Worm (Caenorhabditis elegans) whole organism, mixed stage, embryonic: Measurements from ENCODE around the gene toe-1.

ENCODE experiments used
- M03D4.4 ChIP-seq: sonication (generic microtip); optimal IDR thresholded peaks from 2 replicates; lab custom pipeline; 2017; ENCODE audit warnings: mild to moderate bottlenecking, missing genetic modification characterization, missing compliant biosample characterization
- bed-3 ChIP-seq: fragments of 200-800 bp; sonication (Bioruptor generic); optimal IDR thresholded peaks from 3 replicates; lab custom pipeline; 2018; ENCODE audit warnings: mild to moderate bottlenecking, missing genetic modification characterization, moderate library complexity, missing compliant biosample characterization
- blmp-1 ChIP-seq: fragments of 150-350 bp; optimal IDR thresholded peaks from 2 replicates; lab custom pipeline; 2014; ENCODE audit warnings: missing biosample characterization, missing genetic modification characterization
- ceh-43 ChIP-seq: fragments of 200-800 bp; sonication (Bioruptor generic); optimal IDR thresholded peaks from 2 replicates; lab custom pipeline; 2018; ENCODE audit warnings: mild to moderate bottlenecking, missing genetic modification characterization, moderate library complexity, missing compliant biosample characterization
- ceh-83 ChIP-seq: fragments of 200-800 bp; sonication (Bioruptor generic); optimal IDR thresholded peaks from 2 replicates; lab custom pipeline; 2018; ENCODE audit warnings: mild to moderate bottlenecking, missing genetic modification characterization, missing compliant biosample characterization
- ces-1 ChIP-seq: fragments of 150-350 bp; optimal IDR thresholded peaks from 2 replicates; lab custom pipeline; 2014; ENCODE audit warnings: missing biosample characterization, missing genetic modification reagents, missing genetic modification characterization
- drap-1 ChIP-seq: fragments of 200-800 bp; sonication (Bioruptor generic); optimal IDR thresholded peaks from 3 replicates; lab custom pipeline; 2018; ENCODE audit warnings: mild to moderate bottlenecking, missing genetic modification characterization, missing compliant biosample characterization
- elt-1 ChIP-seq: sonication (generic microtip); optimal IDR thresholded peaks from 2 replicates; lab custom pipeline; 2017; ENCODE audit warnings: missing genetic modification characterization, mild to moderate bottlenecking, missing compliant biosample characterization, antibody characterized with exemption, moderate library complexity, borderline replicate concordance; ENCODE audit not compliant: insufficient read depth
- flh-1 ChIP-seq: fragments of 200-800 bp; sonication (Bioruptor generic); optimal IDR thresholded peaks from 2 replicates; lab custom pipeline; 2018; ENCODE audit warnings: mild to moderate bottlenecking, missing genetic modification characterization, moderate library complexity, missing compliant biosample characterization
- ham-2 ChIP-seq: fragments of 200-800 bp; sonication (Bioruptor generic); optimal IDR thresholded peaks from 2 replicates; lab custom pipeline; 2018; ENCODE audit warnings: mild to moderate bottlenecking, missing genetic modification characterization, missing compliant biosample characterization
- hlh-1 ChIP-seq: fragments of 150-350 bp; optimal IDR thresholded peaks from 2 replicates; lab custom pipeline; 2014; ENCODE audit warnings: missing biosample characterization, missing genetic modification reagents, missing genetic modification characterization
- lin-13 ChIP-seq: fragments of 150-350 bp; optimal IDR thresholded peaks from 2 replicates; lab custom pipeline; 2014; ENCODE audit warnings: missing biosample characterization, missing genetic modification characterization
- lin-32 ChIP-seq: fragments of 200-800 bp; sonication (Bioruptor generic); optimal IDR thresholded peaks from 2 replicates; lab custom pipeline; 2018; ENCODE audit warnings: mild to moderate bottlenecking, missing genetic modification characterization, missing compliant biosample characterization
- lsy-2 ChIP-seq: fragments of 150-350 bp; optimal IDR thresholded peaks from 2 replicates; lab custom pipeline; 2014; ENCODE audit warnings: missing biosample characterization, missing genetic modification characterization
- mab-5 ChIP-seq: fragments of 150-350 bp; optimal IDR thresholded peaks from 2 replicates; lab custom pipeline; 2014; ENCODE audit warnings: missing biosample characterization, missing genetic modification characterization
- mep-1 ChIP-seq: fragments of 150-350 bp; optimal IDR thresholded peaks from 2 replicates; lab custom pipeline; 2017; ENCODE audit warnings: missing biosample characterization, missing genetic modification reagents, missing genetic modification characterization, inconsistent platforms
- mls-2 ChIP-seq: sonication (generic microtip); optimal IDR thresholded peaks from 2 replicates; lab custom pipeline; 2016; ENCODE audit warnings: mild to moderate bottlenecking, missing genetic modification characterization, moderate library complexity, missing compliant biosample characterization
- nhr-2 ChIP-seq: fragments of 150-350 bp; optimal IDR thresholded peaks from 2 replicates; lab custom pipeline; 2014; ENCODE audit warnings: missing biosample characterization, missing genetic modification characterization
- nhr-237 ChIP-seq: fragments of 150-350 bp; optimal IDR thresholded peaks from 2 replicates; lab custom pipeline; 2014; ENCODE audit warnings: missing biosample characterization, missing genetic modification characterization
- nhr-28 ChIP-seq: fragments of 150-350 bp; optimal IDR thresholded peaks from 2 replicates; lab custom pipeline; 2014; ENCODE audit warnings: missing biosample characterization, missing genetic modification characterization
- nhr-76 ChIP-seq: sonication (generic microtip); optimal IDR thresholded peaks from 2 replicates; lab custom pipeline; 2017; ENCODE audit warnings: missing biosample characterization, missing genetic modification characterization
- pha-4 ChIP-seq: fragments of 150-350 bp; optimal IDR thresholded peaks from 2 replicates; lab custom pipeline; 2018; ENCODE audit warnings: missing biosample characterization, missing genetic modification reagents, missing genetic modification characterization
- sem-2 ChIP-seq: fragments of 200-800 bp; sonication (Bioruptor generic); optimal IDR thresholded peaks from 2 replicates; lab custom pipeline; 2018; ENCODE audit warnings: mild to moderate bottlenecking, missing genetic modification characterization, missing compliant biosample characterization
- snpc-4 ChIP-seq: fragments of 150-350 bp; optimal IDR thresholded peaks from 2 replicates; lab custom pipeline; 2014; ENCODE audit warnings: missing biosample characterization, missing genetic modification characterization
- tbx-8 ChIP-seq: fragments of 200-800 bp; sonication (Bioruptor generic); optimal IDR thresholded peaks from 2 replicates; lab custom pipeline; 2018; ENCODE audit warnings: mild to moderate bottlenecking, missing genetic modification characterization, moderate library complexity, missing compliant biosample characterization
- unc-39 ChIP-seq: fragments of 150-350 bp; optimal IDR thresholded peaks from 2 replicates; lab custom pipeline; 2014; ENCODE audit warnings: missing biosample characterization, missing genetic modification characterization
- unc-62 ChIP-seq: fragments of 150-350 bp; optimal IDR thresholded peaks from 2 replicates; lab custom pipeline; 2014; ENCODE audit warnings: missing biosample characterization, missing genetic modification reagents, missing genetic modification characterization
- ztf-11 ChIP-seq: fragments of 150-350 bp; optimal IDR thresholded peaks from 2 replicates; lab custom pipeline; 2014; ENCODE audit warnings: missing biosample characterization, missing genetic modification characterization

The toe-1 gene

DNA sequence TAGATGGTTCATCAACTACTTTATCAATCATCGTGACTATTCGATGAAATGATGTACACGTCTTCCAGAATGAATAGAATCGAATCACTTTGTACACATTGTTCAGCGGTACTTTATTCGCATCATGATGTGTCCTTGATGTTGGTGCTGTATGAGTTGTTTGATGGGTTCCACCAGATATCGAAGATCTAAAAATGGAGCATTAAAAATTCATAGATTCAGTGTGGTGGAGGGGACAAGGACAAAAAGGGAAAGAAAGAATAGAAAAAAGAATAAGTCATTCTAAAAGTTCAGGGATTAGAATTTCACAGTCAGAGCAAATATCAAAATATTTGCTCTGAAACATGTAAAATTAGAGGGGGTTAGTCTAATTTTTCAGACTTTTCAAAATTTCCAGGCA lies 19.8 kb downstream of the toe-1 start:
- TF ChIP-seq M03D4.4 (tag; lab: Kevin White, UChicago) (no peak), lsy-2 (tag; lab: Kevin White, UChicago) (no peak), hlh-1 (tag; lab: Kevin White, UChicago) (no peak), unc-62 (GFP tag; lab: Kevin White, UChicago) (no peak), snpc-4 (tag; lab: Kevin White, UChicago) (no peak), flh-1 (GFP tag; lab: Kevin White, UChicago) (no peak), lin-13 (tag; lab: Kevin White, UChicago) (no peak), tbx-8 (no peak), mab-5 (tag; lab: Kevin White, UChicago) (no peak), drap-1 (GFP tag; lab: Kevin White, UChicago) (no peak), nhr-237 (tag; lab: Kevin White, UChicago) (no peak), bed-3 (no peak)
- TF ChIP-seq, all 35 proteins: peak for 0

DNA sequence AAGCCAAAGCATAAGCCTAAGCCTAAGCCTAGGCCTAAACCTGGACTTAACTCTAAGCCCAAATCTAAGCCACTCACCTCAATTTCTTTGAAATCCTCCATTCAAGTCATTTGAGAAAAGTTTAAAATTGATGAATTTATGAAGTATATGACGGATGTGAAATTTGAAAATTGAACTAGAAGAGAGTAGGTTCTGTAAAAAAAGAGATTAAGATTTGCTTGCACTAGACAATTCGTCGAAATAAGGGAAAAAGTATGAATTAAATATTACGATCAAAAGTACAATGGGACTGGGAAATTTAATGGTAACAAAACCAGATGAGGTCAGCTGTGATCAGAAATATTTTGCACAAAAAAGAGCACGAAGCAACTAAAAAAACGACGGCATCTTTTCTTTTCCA lies 28.1 kb downstream of the toe-1 start, which contains the start of gene twk-2:
Gene twk-2, minus strand, starts transcription at position 101 of the 400 bp plus-strand sequence.
- TF ChIP-seq pha-4 (tag; lab: Kevin White, UChicago) (no peak), snpc-4 (tag; lab: Kevin White, UChicago) (no peak), nhr-237 (tag; lab: Kevin White, UChicago) (no peak), mep-1 (no peak)
- TF ChIP-seq, all 35 proteins: peak for 0

DNA sequence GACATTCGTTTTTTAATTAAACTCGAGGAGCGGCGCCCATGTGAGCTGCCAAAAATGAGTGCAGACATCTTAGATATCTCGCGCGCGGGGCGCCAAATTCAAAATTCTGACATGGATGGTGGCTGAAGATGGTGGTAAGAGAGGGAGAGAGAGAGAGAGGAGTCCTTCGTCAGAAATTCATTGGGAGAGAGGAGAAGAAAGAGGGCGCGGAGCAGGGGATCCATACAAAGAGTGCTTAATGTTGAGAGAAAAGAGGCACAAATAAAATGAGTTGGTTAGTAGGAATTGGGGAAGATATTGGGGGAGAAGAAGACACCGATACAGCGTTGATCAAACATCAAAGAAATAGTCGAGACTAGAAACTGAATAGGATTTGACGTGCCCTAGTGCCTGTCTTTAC lies 28.5 kb downstream of the toe-1 start:
- TF ChIP-seq ces-1 (peak; percentile 55), unc-62 (GFP tag; lab: Kevin White, UChicago) (no peak)

DNA sequence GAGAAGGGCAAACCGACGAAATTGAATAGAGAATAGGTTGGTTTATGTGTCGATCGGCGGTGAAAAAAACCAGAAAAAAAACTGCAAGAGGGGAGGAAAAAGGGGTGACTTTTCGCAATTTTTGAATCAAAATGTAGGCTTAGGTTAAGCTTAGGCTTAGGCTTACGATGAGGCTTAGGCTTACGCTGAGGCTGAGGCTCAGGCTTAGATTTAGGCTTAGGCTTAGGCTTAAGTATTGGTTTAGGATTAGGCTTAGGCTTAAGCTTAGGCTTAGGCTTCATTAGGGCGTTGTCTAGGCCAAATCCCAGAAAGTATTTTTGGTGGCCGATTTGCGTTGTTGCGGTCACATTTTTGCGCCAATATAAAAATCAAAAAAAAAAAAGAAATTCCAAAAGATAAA lies 29.9 kb downstream of the toe-1 start:
- no peak for TF ChIP-seq lin-13 (tag; lab: Kevin White, UChicago)
- no peak for TF ChIP-seq sem-2
- TF ChIP-seq mls-2 (tag; lab: Kevin White, UChicago) = no peak
- TF ChIP-seq ceh-83 = no peak
- TF ChIP-seq mep-1 = no peak
- TF ChIP-seq nhr-76 (tag; lab: Kevin White, UChicago) = no peak
- TF ChIP-seq unc-39 (tag; lab: Kevin White, UChicago) = no peak
- TF ChIP-seq nhr-28 (tag; lab: Kevin White, UChicago) = no peak
- no peak for TF ChIP-seq pha-4 (tag; lab: Kevin White, UChicago)
- TF ChIP-seq, all 35 proteins: peak for 0

DNA sequence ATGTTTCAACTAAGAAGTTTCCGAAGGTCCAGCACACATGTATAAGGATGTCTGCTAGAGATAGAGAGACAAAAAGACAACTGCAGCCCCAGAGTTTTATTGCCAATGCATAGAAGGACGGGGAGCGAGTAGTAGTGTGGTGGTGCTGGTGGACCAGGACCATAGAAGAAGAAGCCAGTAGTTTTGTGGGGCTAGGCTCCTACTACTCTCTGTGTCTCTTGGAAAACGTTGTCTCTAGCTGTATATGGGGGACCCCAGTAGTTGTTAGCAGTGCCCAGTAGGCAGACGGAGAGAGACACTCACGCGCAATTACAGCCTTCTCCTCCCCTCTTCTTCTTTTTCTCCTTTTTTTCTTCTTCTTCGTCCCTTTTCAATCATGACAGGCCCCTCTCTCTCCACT lies 31.1 kb downstream of the toe-1 start:
- TF ChIP-seq nhr-2 (tag; lab: Kevin White, UChicago) (no peak), ces-1 (peak; percentile 45)

DNA sequence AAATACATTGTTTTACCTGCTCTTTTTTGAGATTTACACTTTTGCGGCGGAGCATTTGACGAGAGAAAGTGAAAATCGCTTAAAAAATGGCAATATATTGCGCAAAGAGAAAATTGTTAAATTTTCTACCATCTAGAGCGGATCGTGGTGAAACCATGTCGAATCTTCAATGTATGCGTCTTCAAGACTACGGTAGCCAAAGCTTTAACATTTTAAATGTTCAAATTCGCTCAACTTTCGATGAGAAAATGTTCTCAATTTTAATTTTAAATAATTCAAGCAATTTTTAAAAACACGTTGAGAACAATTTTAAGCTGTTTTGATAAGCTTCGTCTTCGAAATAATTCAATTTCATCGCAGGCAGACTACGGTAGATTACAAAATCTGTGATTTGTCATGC lies 35.3 kb downstream of the toe-1 start:
- TF ChIP-seq nhr-237 (tag; lab: Kevin White, UChicago) = no peak
- no peak for TF ChIP-seq M03D4.4 (tag; lab: Kevin White, UChicago)
- TF ChIP-seq lin-32 (GFP tag; lab: Kevin White, UChicago) = no peak
- no peak for TF ChIP-seq tbx-8
- no peak for TF ChIP-seq nhr-76 (tag; lab: Kevin White, UChicago)
- no peak for TF ChIP-seq nhr-28 (tag; lab: Kevin White, UChicago)
- TF ChIP-seq ham-2 (GFP tag; lab: Kevin White, UChicago) = no peak
- no peak for TF ChIP-seq mab-5 (tag; lab: Kevin White, UChicago)
- no peak for TF ChIP-seq ztf-11 (tag; lab: Kevin White, UChicago)
- no peak for TF ChIP-seq pha-4 (tag; lab: Kevin White, UChicago)
- TF ChIP-seq mep-1 = no peak
- no peak for TF ChIP-seq snpc-4 (tag; lab: Kevin White, UChicago)
- no peak for TF ChIP-seq drap-1 (GFP tag; lab: Kevin White, UChicago)
- no peak for TF ChIP-seq elt-1
- TF ChIP-seq ceh-43 (GFP tag; lab: Kevin White, UChicago) = no peak
- TF ChIP-seq sem-2 = no peak
- no peak for TF ChIP-seq nhr-2 (tag; lab: Kevin White, UChicago)
- TF ChIP-seq mls-2 (tag; lab: Kevin White, UChicago) = no peak
- no peak for TF ChIP-seq blmp-1 (tag; lab: Kevin White, UChicago)
- TF ChIP-seq lin-13 (tag; lab: Kevin White, UChicago) = no peak
